Worm (Caenorhabditis elegans) whole organism, L4 larva: ENCODE results near the gene K08D8.1.

Experiments used
- T26A8.4 ChIP-seq: fragments of 200-800 bp; sonication (Bioruptor generic); IDR thresholded peaks from 2 replicates; pipeline ENCODE4 v1.3.6; 2022; ENCODE audit warnings: missing genetic modification characterization, missing compliant biosample characterization
- aly-2 ChIP-seq: sonication (generic microtip); optimal IDR thresholded peaks from 2 replicates; lab custom pipeline; 2018; ENCODE audit warnings: missing biosample characterization, missing genetic modification characterization
- ama-1 ChIP-seq: fragments of 150-350 bp; optimal IDR thresholded peaks from 2 replicates; lab custom pipeline; 2014; ENCODE audit warnings: inconsistent platforms, mixed read lengths
- egl-27 ChIP-seq: sonication (generic microtip); optimal IDR thresholded peaks from 3 replicates; lab custom pipeline; 2017; ENCODE audit warnings: missing biosample characterization, missing genetic modification reagents, missing genetic modification characterization
- nhr-102 ChIP-seq: sonication (generic microtip); optimal IDR thresholded peaks from 2 replicates; lab custom pipeline; 2016; ENCODE audit warnings: mild to moderate bottlenecking, missing genetic modification characterization, moderate library complexity, missing compliant biosample characterization
- nhr-237 ChIP-seq: sonication (generic microtip); optimal IDR thresholded peaks from 2 replicates; lab custom pipeline; 2017; ENCODE audit warnings: missing biosample characterization, missing genetic modification characterization
- nhr-25 ChIP-seq: sonication (generic microtip); optimal IDR thresholded peaks from 2 replicates; lab custom pipeline; 2017; ENCODE audit warnings: missing genetic modification characterization, mild to moderate bottlenecking, missing compliant biosample characterization, antibody characterized with exemption, moderate library complexity, borderline replicate concordance; ENCODE audit not compliant: insufficient read depth
- nhr-6 ChIP-seq: fragments of 150-350 bp; optimal IDR thresholded peaks from 2 replicates; lab custom pipeline; 2014; ENCODE audit warnings: missing biosample characterization, missing genetic modification characterization
- pha-4 ChIP-seq, 2 experiments: fragments of 150-350 bp in 1 of 2; fragments of 200-800 bp in 1 of 2; sonication (Bioruptor generic) in 1 of 2; IDR thresholded peaks in 1 of 2; optimal IDR thresholded peaks in 1 of 2; 2 replicates each; pipeline versions ENCODE4 v1.3.6 to Lab custom; 2014 to 2022; ENCODE audit warnings: missing genetic modification characterization in 2 of 2, missing genetic modification reagents in 2 of 2, missing biosample characterization in 1 of 2, missing compliant biosample characterization in 1 of 2
- php-3 ChIP-seq: fragments of 200-800 bp; sonication (Bioruptor generic); IDR thresholded peaks from 2 replicates; pipeline ENCODE4 v1.3.6; 2022; ENCODE audit warnings: missing genetic modification reagents, missing genetic modification characterization, missing compliant biosample characterization
- pqm-1 ChIP-seq: sonication (generic microtip); optimal IDR thresholded peaks from 2 replicates; lab custom pipeline; 2017; ENCODE audit warnings: missing biosample characterization, missing genetic modification characterization
- saeg-2 ChIP-seq: fragments of 200-800 bp; sonication (Bioruptor generic); IDR thresholded peaks from 2 replicates; pipeline ENCODE4 v1.3.6; 2022; ENCODE audit warnings: missing genetic modification reagents, missing genetic modification characterization, missing compliant biosample characterization
- snpc-4 ChIP-seq: fragments of 150-350 bp; optimal IDR thresholded peaks from 2 replicates; lab custom pipeline; 2014; ENCODE audit warnings: missing biosample characterization, missing genetic modification characterization
- unc-62 ChIP-seq, 3 experiments: fragments of 150-350 bp in 1 of 3; sonication (generic microtip); optimal IDR thresholded peaks in 2 of 3; peaks in 1 of 3; 1 replicate in 1 of 3; 2 replicates in 2 of 3; lab custom pipeline; 2014 to 2017; ENCODE audit warnings: missing biosample characterization in 3 of 3, missing genetic modification characterization in 3 of 3, missing genetic modification reagents in 3 of 3, missing genotype in 1 of 3

DNA sequence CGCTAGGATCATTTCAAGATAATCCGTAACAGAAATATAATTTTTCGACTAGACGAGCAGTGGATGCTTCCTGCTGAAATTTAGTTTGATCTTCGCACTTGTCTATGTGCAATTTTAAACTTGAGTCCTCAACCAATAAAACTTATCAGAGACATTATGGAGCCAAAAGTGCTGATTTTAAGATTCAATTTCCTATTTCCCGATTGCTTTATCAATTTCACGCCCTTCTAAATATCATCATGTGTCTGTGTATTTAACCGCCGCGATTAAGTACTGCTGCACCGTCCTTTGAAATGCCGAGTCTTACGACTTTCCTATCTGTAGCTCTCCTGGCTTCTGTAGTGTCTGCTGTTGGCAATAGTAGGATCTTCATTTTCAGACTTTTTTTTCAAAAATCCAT is 28.7 kb downstream of the K08D8.1 start, which contains the start of gene C32H11.4:
- TF ChIP-seq unc-62 (GFP tag; optimal IDR thresholded peaks at IDR 0.05 in 1 of 2; lab: Kevin White, UChicago) (no peak), unc-62 (tag; optimal IDR thresholded peaks at IDR 0.05; lab: Kevin White, UChicago) (no peak), nhr-6 (tag; lab: Kevin White, UChicago) (no peak), saeg-2 (no peak), aly-2 (tag; lab: Kevin White, UChicago) (no peak), snpc-4 (tag; lab: Kevin White, UChicago) (no peak), ama-1 (lab: Kevin White, UChicago) (no peak), nhr-25 (tag; lab: Kevin White, UChicago) (no peak), pha-4 (GFP tag; IDR thresholded peaks at IDR 0.05; lab: Robert Waterston, UW) (no peak), pha-4 (tag; optimal IDR thresholded peaks at IDR 0.05; lab: Kevin White, UChicago) (no peak), pqm-1 (tag; lab: Kevin White, UChicago) (peak; percentile 73), egl-27 (tag; lab: Kevin White, UChicago) (no peak), php-3 (GFP tag; lab: Robert Waterston, UW) (peak; percentile 69), T26A8.4 (no peak), nhr-102 (tag; lab: Kevin White, UChicago) (no peak), nhr-237 (tag; lab: Kevin White, UChicago) (no peak)
